Fruit fly (Drosophila melanogaster) whole organism, adult: Measurements from ENCODE around the gene CG42369.

Experiments used
- CG11617 ChIP-seq: fragments of 200-800 bp; sonication (Bioruptor generic); optimal IDR thresholded peaks from 2 replicates; lab custom pipeline; 2017; ENCODE audit warnings: mild to moderate bottlenecking, missing biosample characterization, missing genetic modification reagents, missing genetic modification characterization
- CG1620 ChIP-seq: fragments of 200-800 bp; sonication (Bioruptor generic); optimal IDR thresholded peaks from 2 replicates; lab custom pipeline; 2016; ENCODE audit warnings: missing biosample characterization, missing genetic modification characterization
- cnc ChIP-seq, 2 experiments: fragments of >200 bp; optimal IDR thresholded peaks; 2 replicates each; lab custom pipeline; 2017
- kay ChIP-seq: fragments of 200-800 bp; sonication (Bioruptor generic); peaks from one replicate; lab custom pipeline; 2016; ENCODE audit warnings: missing biosample characterization, missing genetic modification characterization, borderline replicate concordance
- ovo ChIP-seq: fragments of 200-800 bp; sonication (Bioruptor generic); optimal IDR thresholded peaks from 2 replicates; lab custom pipeline; 2016; ENCODE audit warnings: missing biosample characterization, missing genetic modification characterization
- tj ChIP-seq: fragments of 200-800 bp; sonication (Bioruptor generic); optimal IDR thresholded peaks from 3 replicates; lab custom pipeline; 2017; ENCODE audit warnings: missing biosample characterization, mild to moderate bottlenecking, missing genetic modification characterization, moderate library complexity
- toe ChIP-seq: fragments of 200-800 bp; sonication (Bioruptor generic); optimal IDR thresholded peaks from 2 replicates; lab custom pipeline; 2016; ENCODE audit warnings: missing biosample characterization, missing genetic modification characterization

DNA sequence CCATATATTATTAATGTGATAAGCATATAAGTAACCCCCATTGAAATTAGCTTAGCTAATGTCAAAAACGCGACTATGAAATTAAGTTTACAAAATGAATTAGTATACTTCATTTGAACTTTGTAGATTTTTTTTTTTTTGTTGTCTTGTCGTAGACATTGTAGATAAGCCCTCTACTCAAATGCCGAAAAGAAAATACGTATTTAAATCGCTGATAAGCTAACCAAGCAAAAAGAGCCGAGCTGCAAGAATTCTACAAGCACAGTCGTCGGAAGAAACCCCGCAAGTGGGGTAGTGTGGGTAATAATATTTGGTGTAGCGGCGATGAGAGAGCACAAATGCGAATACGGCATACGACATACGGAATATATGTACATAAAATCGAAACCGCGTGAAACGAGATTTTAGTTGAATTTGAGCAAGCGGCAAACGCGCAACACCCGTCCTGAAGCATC, 29.5 kb downstream of the CG42369 start, which contains the start of gene Nepl4:
- TF ChIP-seq CG11617 (no peak), tj (GFP tag; lab: Kevin White, UChicago) (peak; percentile 78), cnc (optimal IDR thresholded peaks at IDR 0.05; lab: Kevin White, UChicago) (no peak), kay (GFP tag; lab: Kevin White, UChicago) (no peak), ovo (GFP tag; lab: Kevin White, UChicago) (no peak), toe (GFP tag; lab: Kevin White, UChicago) (no peak), CG1620 (no peak)
